Worm (Caenorhabditis elegans) whole organism, L2 larva: ENCODE data around the gene tbc-6.

Experiments used
- ceh-82 ChIP-seq: fragments of 150-350 bp; optimal IDR thresholded peaks from 2 replicates; lab custom pipeline; 2014; ENCODE audit warnings: missing biosample characterization, missing genetic modification characterization
- egl-27 ChIP-seq: sonication (generic microtip); optimal IDR thresholded peaks from 3 replicates; lab custom pipeline; 2017; ENCODE audit warnings: missing biosample characterization, missing genetic modification reagents, missing genetic modification characterization
- elt-3 ChIP-seq: sonication (generic microtip); optimal IDR thresholded peaks from 2 replicates; lab custom pipeline; 2017; ENCODE audit warnings: missing biosample characterization, missing genetic modification characterization
- lsy-2 ChIP-seq, 2 experiments: fragments of 150-350 bp in 1 of 2; sonication (generic microtip) in 1 of 2; optimal IDR thresholded peaks; 2 replicates each; lab custom pipeline; 2014 to 2017; ENCODE audit warnings: missing biosample characterization in 2 of 2, missing genetic modification characterization in 2 of 2
- mab-5 ChIP-seq: fragments of 150-350 bp; optimal IDR thresholded peaks from 2 replicates; lab custom pipeline; 2014; ENCODE audit warnings: missing biosample characterization, missing genetic modification characterization
- snpc-4 ChIP-seq: fragments of 150-350 bp; optimal IDR thresholded peaks from 2 replicates; lab custom pipeline; 2014; ENCODE audit warnings: missing biosample characterization, missing genetic modification characterization

DNA sequence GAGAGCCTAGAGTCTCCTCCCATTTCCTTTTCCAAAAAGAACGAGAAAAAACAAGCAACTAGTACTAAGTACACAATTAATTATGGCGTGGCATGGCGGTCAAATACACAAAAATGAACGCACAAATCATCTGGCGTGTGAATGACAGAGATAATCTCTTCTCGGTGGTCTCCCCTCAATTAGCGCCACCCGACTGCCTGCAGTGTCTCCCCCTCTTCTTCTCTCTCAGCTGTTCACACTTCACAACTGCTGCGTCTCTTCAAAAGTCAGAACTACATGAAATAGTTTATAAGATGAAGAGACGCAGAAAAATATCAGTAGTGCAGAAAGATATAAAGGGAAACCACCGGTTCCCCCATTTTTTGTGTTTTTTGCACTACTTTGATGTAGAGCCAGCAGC lies 20.5 kb upstream of the tbc-6 start:
- TF ChIP-seq lsy-2 (tag; optimal IDR thresholded peaks at IDR 0.05; lab: Kevin White, UChicago): peak in 1 of 2 experiments; percentile 42
- TF ChIP-seq ceh-82 (tag; lab: Kevin White, UChicago): no peak
- peak; percentile 63 for TF ChIP-seq mab-5 (tag; lab: Kevin White, UChicago)
- peak; percentile 17 for TF ChIP-seq snpc-4 (tag; lab: Kevin White, UChicago)
- TF ChIP-seq egl-27: peak; percentile 70
- TF ChIP-seq elt-3 (tag; lab: Kevin White, UChicago): no peak
